Fruit fly (Drosophila melanogaster) whole organism, embryonic: ENCODE data around the gene CDase.

Source experiments
- CG10321 ChIP-seq: fragments of 200-800 bp; sonication (Bioruptor generic); IDR thresholded peaks from 2 replicates; pipeline ENCODE4 v1.3.6; 2022; ENCODE audit warnings: missing biosample characterization, missing genetic modification characterization
- CG10565 ChIP-seq: fragments of 200-800 bp; sonication (Bioruptor generic); optimal IDR thresholded peaks from 3 replicates; lab custom pipeline; 2016; ENCODE audit warnings: missing biosample characterization, mild to moderate bottlenecking, missing genetic modification characterization
- CG10959 ChIP-seq: fragments of 200-800 bp; sonication (Bioruptor generic); IDR thresholded peaks from 2 replicates; pipeline ENCODE4 v1.3.6; 2022; ENCODE audit warnings: missing biosample characterization, missing genetic modification characterization
- CG11695 ChIP-seq: fragments of 200-800 bp; sonication (Bioruptor generic); IDR thresholded peaks from 3 replicates; pipeline ENCODE4 v1.3.6; 2022; ENCODE audit warnings: missing biosample characterization, missing genetic modification characterization
- CG12942 ChIP-seq: fragments of 200-800 bp; sonication (Bioruptor generic); optimal IDR thresholded peaks from 3 replicates; lab custom pipeline; 2016; ENCODE audit warnings: missing biosample characterization, missing genetic modification characterization
- CG15479 ChIP-seq: fragments of 200-800 bp; sonication (Bioruptor generic); optimal IDR thresholded peaks from 3 replicates; lab custom pipeline; 2019; ENCODE audit warnings: missing biosample characterization, mild to moderate bottlenecking, missing genetic modification characterization, moderate library complexity
- CG17186 ChIP-seq: fragments of 200-800 bp; sonication (Bioruptor generic); optimal IDR thresholded peaks from 3 replicates; lab custom pipeline; 2017; ENCODE audit warnings: missing biosample characterization, missing genetic modification reagents, missing genetic modification characterization
- CG2116 ChIP-seq: fragments of 200-800 bp; sonication (Bioruptor generic); optimal IDR thresholded peaks from 3 replicates; lab custom pipeline; 2018; ENCODE audit warnings: missing biosample characterization, mild to moderate bottlenecking, missing genetic modification characterization
- CG2129 ChIP-seq: fragments of 200-800 bp; sonication (Bioruptor generic); IDR thresholded peaks from 2 replicates; pipeline ENCODE4 v1.3.6; 2022; ENCODE audit warnings: missing biosample characterization, missing genetic modification characterization; ENCODE audit not compliant: partially characterized antibody
- CG32772 ChIP-seq: fragments of 200-800 bp; sonication (Bioruptor generic); IDR thresholded peaks from 2 replicates; pipeline ENCODE4 v1.3.6; 2022; ENCODE audit warnings: missing biosample characterization, missing genetic modification characterization
- CG4617 ChIP-seq: fragments of 200-800 bp; sonication (Bioruptor generic); optimal IDR thresholded peaks from 3 replicates; lab custom pipeline; 2016; ENCODE audit warnings: missing biosample characterization, missing genetic modification characterization, borderline replicate concordance
- CG8290 ChIP-seq, 3 experiments: fragments of 200-800 bp; sonication (Bioruptor generic); optimal IDR thresholded peaks; 2 replicates each; lab custom pipeline; 2016 to 2019; ENCODE audit warnings: missing biosample characterization in 3 of 3, missing genetic modification characterization in 3 of 3, mild to moderate bottlenecking in 2 of 3, moderate library complexity in 1 of 3
- CG8388 ChIP-seq: fragments of 200-800 bp; sonication (Bioruptor generic); optimal IDR thresholded peaks from 2 replicates; lab custom pipeline; 2019; ENCODE audit warnings: missing biosample characterization, mild to moderate bottlenecking, missing genetic modification characterization, moderate library complexity
- CrebB ChIP-seq: fragments of 200-800 bp; sonication (Bioruptor generic); optimal IDR thresholded peaks from 3 replicates; lab custom pipeline; 2018; ENCODE audit warnings: missing biosample characterization, mild to moderate bottlenecking, missing genetic modification characterization
- D ChIP-seq, 2 experiments: fragments of 200-800 bp in 1 of 2; fragments of >200 bp in 1 of 2; sonication (Bioruptor generic) in 1 of 2; optimal IDR thresholded peaks; 2 replicates in 1 of 2; 3 replicates in 1 of 2; lab custom pipeline; 2017; ENCODE audit warnings: mild to moderate bottlenecking in 1 of 2, missing biosample characterization in 1 of 2, missing genetic modification characterization in 1 of 2, missing genetic modification reagents in 1 of 2
- Dp ChIP-seq: fragments of 200-800 bp; sonication (Bioruptor generic); optimal IDR thresholded peaks from 2 replicates; lab custom pipeline; 2018; ENCODE audit warnings: missing biosample characterization, mild to moderate bottlenecking, missing genetic modification characterization, moderate library complexity
- Dref ChIP-seq: fragments of 200-800 bp; sonication (Bioruptor generic); IDR thresholded peaks from 2 replicates; pipeline ENCODE4 v1.3.6; 2022; ENCODE audit warnings: missing biosample characterization, missing genetic modification characterization
- E2f2 ChIP-seq: fragments of 200-800 bp; sonication (Bioruptor generic); IDR thresholded peaks from 2 replicates; pipeline ENCODE4 v1.3.6; 2022; ENCODE audit warnings: missing biosample characterization, missing genetic modification characterization
- Gsc ChIP-seq: fragments of 200-800 bp; sonication (Bioruptor generic); IDR thresholded peaks from 2 replicates; pipeline ENCODE4 v1.3.6; 2022; ENCODE audit warnings: missing biosample characterization, missing genetic modification characterization
- HLH4C ChIP-seq: fragments of 200-800 bp; sonication (Bioruptor generic); IDR thresholded peaks from 3 replicates; pipeline ENCODE4 v1.3.6; 2022; ENCODE audit warnings: missing biosample characterization, missing genetic modification characterization; ENCODE audit not compliant: partially characterized antibody
- HmgZ ChIP-seq: fragments of 200-800 bp; sonication (Bioruptor generic); optimal IDR thresholded peaks from 2 replicates; lab custom pipeline; 2018; ENCODE audit warnings: missing biosample characterization, mild to moderate bottlenecking, missing genetic modification characterization
- MESR4 ChIP-seq: fragments of 200-800 bp; sonication (Bioruptor generic); optimal IDR thresholded peaks from 2 replicates; lab custom pipeline; 2018; ENCODE audit warnings: missing biosample characterization, mild to moderate bottlenecking, missing genetic modification characterization, moderate library complexity
- Mrtf ChIP-seq: fragments of 200-800 bp; sonication (Bioruptor generic); IDR thresholded peaks from 3 replicates; pipeline ENCODE4 v1.3.6; 2022; ENCODE audit warnings: missing biosample characterization, missing genetic modification characterization
- NC2α ChIP-seq: fragments of 200-800 bp; sonication (Bioruptor generic); optimal IDR thresholded peaks from 2 replicates; lab custom pipeline; 2016; ENCODE audit warnings: missing biosample characterization, missing genetic modification characterization
- NFAT ChIP-seq: fragments of 200-800 bp; sonication (Bioruptor generic); IDR thresholded peaks from 2 replicates; pipeline ENCODE4 v1.3.6; 2022; ENCODE audit warnings: missing biosample characterization, missing genetic modification characterization
- NK7.1 ChIP-seq: fragments of 200-800 bp; sonication (Bioruptor generic); optimal IDR thresholded peaks from 3 replicates; lab custom pipeline; 2016; ENCODE audit warnings: missing biosample characterization, missing genetic modification characterization
- Pdp1 ChIP-seq, 2 experiments: fragments of 200-800 bp; sonication (Bioruptor generic); optimal IDR thresholded peaks; 3 replicates each; lab custom pipeline; 2016; ENCODE audit warnings: missing biosample characterization in 2 of 2, missing genetic modification characterization in 2 of 2, mild to moderate bottlenecking in 1 of 2, moderate library complexity in 1 of 2
- Ptx1 ChIP-seq: fragments of 200-800 bp; sonication (Bioruptor generic); IDR thresholded peaks from 2 replicates; pipeline ENCODE4 v1.3.6; 2022; ENCODE audit warnings: missing biosample characterization, missing genetic modification characterization
- Scr ChIP-seq: fragments of 200-800 bp; sonication (Bioruptor generic); IDR thresholded peaks from 2 replicates; pipeline ENCODE4 v1.3.6; 2022; ENCODE audit warnings: missing biosample characterization, missing genetic modification characterization; ENCODE audit not compliant: partially characterized antibody
- ac ChIP-seq: fragments of 200-800 bp; sonication (Bioruptor generic); optimal IDR thresholded peaks from 3 replicates; lab custom pipeline; 2017; ENCODE audit warnings: missing biosample characterization, mild to moderate bottlenecking, missing genetic modification characterization
- ap ChIP-seq: fragments of 200-800 bp; sonication (Bioruptor generic); IDR thresholded peaks from 2 replicates; pipeline ENCODE4 v1.3.6; 2022; ENCODE audit warnings: missing biosample characterization, missing genetic modification characterization
- bbx ChIP-seq: fragments of 200-800 bp; sonication (Bioruptor generic); IDR thresholded peaks from 2 replicates; pipeline ENCODE4 v1.3.6; 2022; ENCODE audit warnings: missing biosample characterization, missing genetic modification characterization; ENCODE audit not compliant: partially characterized antibody
- chinmo ChIP-seq: fragments of 200-800 bp; sonication (Bioruptor generic); IDR thresholded peaks from 4 replicates; pipeline ENCODE4 v1.3.6; 2022; ENCODE audit warnings: missing biosample characterization, missing genetic modification characterization; ENCODE audit not compliant: partially characterized antibody
- dimm ChIP-seq: fragments of 200-800 bp; sonication (Bioruptor generic); IDR thresholded peaks from 2 replicates; pipeline ENCODE4 v1.3.6; 2022; ENCODE audit warnings: missing biosample characterization, missing genetic modification characterization
- fd96Cb ChIP-seq: fragments of 200-800 bp; sonication (Bioruptor generic); optimal IDR thresholded peaks from 2 replicates; lab custom pipeline; 2018; ENCODE audit warnings: missing biosample characterization, mild to moderate bottlenecking, missing genetic modification characterization, moderate library complexity
- grau ChIP-seq: fragments of 200-800 bp; optimal IDR thresholded peaks from 3 replicates; lab custom pipeline; 2019; ENCODE audit warnings: missing biosample characterization, mild to moderate bottlenecking, missing genetic modification characterization, moderate library complexity
- gt ChIP-seq: fragments of 200-800 bp; sonication (Bioruptor generic); IDR thresholded peaks from 2 replicates; pipeline ENCODE4 v1.3.6; 2022; ENCODE audit warnings: missing biosample characterization, missing genetic modification characterization
- hb ChIP-seq: fragments of 200-800 bp; sonication (Bioruptor generic); IDR thresholded peaks from 3 replicates; pipeline ENCODE4 v1.3.6; 2022; ENCODE audit warnings: missing biosample characterization, missing genetic modification characterization; ENCODE audit not compliant: partially characterized antibody
- lab ChIP-seq: fragments of 200-800 bp; sonication (Bioruptor generic); optimal IDR thresholded peaks from 3 replicates; lab custom pipeline; 2017; ENCODE audit warnings: missing biosample characterization, missing genetic modification characterization, mild to moderate bottlenecking, moderate library complexity, missing genetic modification reagents
- luna ChIP-seq: fragments of 200-800 bp; sonication (Bioruptor generic); optimal IDR thresholded peaks from 2 replicates; lab custom pipeline; 2016; ENCODE audit warnings: missing biosample characterization, missing genetic modification characterization
- nmo ChIP-seq: fragments of 200-800 bp; sonication (Bioruptor generic); optimal IDR thresholded peaks from 2 replicates; lab custom pipeline; 2018; ENCODE audit warnings: missing biosample characterization, mild to moderate bottlenecking, missing genetic modification characterization, moderate library complexity
- schlank ChIP-seq: fragments of 200-800 bp; sonication (Bioruptor generic); optimal IDR thresholded peaks from 2 replicates; lab custom pipeline; 2018; ENCODE audit warnings: missing biosample characterization, mild to moderate bottlenecking, missing genetic modification characterization
- sr ChIP-seq: fragments of 200-800 bp; sonication (Bioruptor generic); IDR thresholded peaks from 3 replicates; pipeline ENCODE4 v1.3.6; 2022; ENCODE audit warnings: missing biosample characterization, missing genetic modification characterization
- stwl ChIP-seq: fragments of 200-800 bp; sonication (Bioruptor generic); optimal IDR thresholded peaks from 3 replicates; lab custom pipeline; 2018; ENCODE audit warnings: missing biosample characterization, mild to moderate bottlenecking, missing genetic modification characterization, moderate library complexity
- sug ChIP-seq: fragments of 200-800 bp; optimal IDR thresholded peaks from 2 replicates; lab custom pipeline; 2019; ENCODE audit warnings: missing biosample characterization, mild to moderate bottlenecking, missing genetic modification characterization, moderate library complexity
- wor ChIP-seq: fragments of 200-800 bp; sonication (Bioruptor generic); IDR thresholded peaks from 2 replicates; pipeline ENCODE4 v1.3.6; 2022; ENCODE audit warnings: missing biosample characterization, missing genetic modification characterization
- zen2 ChIP-seq: fragments of 200-800 bp; sonication (Bioruptor generic); IDR thresholded peaks from 3 replicates; pipeline ENCODE4 v1.3.6; 2022; ENCODE audit warnings: missing biosample characterization, missing genetic modification characterization; ENCODE audit not compliant: partially characterized antibody

The CDase gene

dm6 chr3R:30459066-30459935, at the start of gene CDase, which contains the start of gene CG2224:
TSS of gene CDase (plus strand) at chr3R:30459521.
TSS of gene CG2224 (minus strand) at chr3R:30459300.
- TF ChIP-seq Scr (GFP tag; lab: Robert Waterston, UW) = peak; percentile 89
- no peak for TF ChIP-seq Mrtf (GFP tag; lab: Robert Waterston, UW)
- no peak for TF ChIP-seq Gsc (GFP tag; lab: Robert Waterston, UW)
- peak in 1 of 2 experiments; percentile 48 for TF ChIP-seq Pdp1 (GFP tag; optimal IDR thresholded peaks at IDR 0.05; lab: Kevin White, UChicago)
- TF ChIP-seq bbx = peak; percentile 94
- no peak for TF ChIP-seq NK7.1 (GFP tag; lab: Kevin White, UChicago)
- TF ChIP-seq nmo (GFP tag; lab: Kevin White, UChicago) = peak; percentile 19
- no peak for TF ChIP-seq CG10959
- no peak for TF ChIP-seq CG11695 (GFP tag; lab: Robert Waterston, UW)
- peak; percentile 3 for TF ChIP-seq CrebB (tag; lab: Kevin White, UChicago)
- TF ChIP-seq CG4617 = peak; percentile 16
- TF ChIP-seq lab (GFP tag; lab: Kevin White, UChicago) = no peak
- TF ChIP-seq ap = no peak
- TF ChIP-seq chinmo (GFP tag; lab: Robert Waterston, UW) = peak; percentile 96
- TF ChIP-seq CG2116 (GFP tag; lab: Kevin White, UChicago) = peak; percentile 74
- no peak for TF ChIP-seq ac (GFP tag; lab: Kevin White, UChicago)
- TF ChIP-seq MESR4 (GFP tag; lab: Kevin White, UChicago) = peak; percentile 56
- TF ChIP-seq wor (GFP tag; lab: Robert Waterston, UW) = no peak
- peak; percentile 84 for TF ChIP-seq E2f2 (GFP tag; lab: Robert Waterston, UW)
- TF ChIP-seq hb (GFP tag; lab: Robert Waterston, UW) = peak; percentile 82
- peak; percentile 34 for TF ChIP-seq HmgZ (tag; lab: Kevin White, UChicago)
- TF ChIP-seq Ptx1 (GFP tag; lab: Robert Waterston, UW) = no peak
- TF ChIP-seq CG15479 (GFP tag; lab: Kevin White, UChicago) = no peak
- TF ChIP-seq sug (tag; lab: Kevin White, UChicago) = peak; percentile 90
- no peak for TF ChIP-seq fd96Cb (tag; lab: Kevin White, UChicago)
- TF ChIP-seq CG10565 (GFP tag; lab: Kevin White, UChicago) = no peak
- no peak for TF ChIP-seq luna
- TF ChIP-seq Dp (GFP tag; lab: Kevin White, UChicago) = peak; percentile 74
- no peak for TF ChIP-seq CG8388
- TF ChIP-seq NFAT (GFP tag; lab: Robert Waterston, UW) = no peak
- peak; percentile 63; the same call in 1 of the 2 replicates for TF ChIP-seq CG2129 (GFP tag; lab: Robert Waterston, UW)
- no peak for TF ChIP-seq CG10321
- TF ChIP-seq stwl (tag; lab: Kevin White, UChicago) = peak; percentile 47
- TF ChIP-seq NC2α (GFP tag; lab: Kevin White, UChicago) = no peak
- peak; percentile 77; the same call in 2 of the 3 replicates for TF ChIP-seq sr (GFP tag; lab: Robert Waterston, UW)
- peak; percentile 48 for TF ChIP-seq D (optimal IDR thresholded peaks at IDR 0.05; lab: Kevin White, UChicago)
- TF ChIP-seq D (GFP tag; optimal IDR thresholded peaks at IDR 0.05; lab: Kevin White, UChicago) = no peak
- no peak for TF ChIP-seq CG12942
- TF ChIP-seq CG17186 (GFP tag; lab: Kevin White, UChicago) = peak; percentile 8
- TF ChIP-seq gt (GFP tag; lab: Robert Waterston, UW) = no peak
- TF ChIP-seq grau = no peak
- no peak for TF ChIP-seq CG8290 (GFP tag; optimal IDR thresholded peaks at IDR 0.05; lab: Kevin White, UChicago)
- TF ChIP-seq CG8290 (tag; optimal IDR thresholded peaks at IDR 0.05; lab: Kevin White, UChicago) = peak in 1 of 2 experiments; percentile 48
- TF ChIP-seq zen2 (GFP tag; lab: Robert Waterston, UW) = peak; percentile 97
- no peak for TF ChIP-seq schlank (tag; lab: Kevin White, UChicago)
- TF ChIP-seq dimm (GFP tag; lab: Robert Waterston, UW) = no peak
- peak; percentile 93 for TF ChIP-seq HLH4C (GFP tag; lab: Robert Waterston, UW)
- peak; percentile 97 for TF ChIP-seq Dref (GFP tag; lab: Robert Waterston, UW)
- TF ChIP-seq CG32772 (GFP tag; lab: Robert Waterston, UW) = no peak
